Worm (Caenorhabditis elegans): ENCODE results near the gene T25B2.3.

Gene T25B2.3

DNA sequence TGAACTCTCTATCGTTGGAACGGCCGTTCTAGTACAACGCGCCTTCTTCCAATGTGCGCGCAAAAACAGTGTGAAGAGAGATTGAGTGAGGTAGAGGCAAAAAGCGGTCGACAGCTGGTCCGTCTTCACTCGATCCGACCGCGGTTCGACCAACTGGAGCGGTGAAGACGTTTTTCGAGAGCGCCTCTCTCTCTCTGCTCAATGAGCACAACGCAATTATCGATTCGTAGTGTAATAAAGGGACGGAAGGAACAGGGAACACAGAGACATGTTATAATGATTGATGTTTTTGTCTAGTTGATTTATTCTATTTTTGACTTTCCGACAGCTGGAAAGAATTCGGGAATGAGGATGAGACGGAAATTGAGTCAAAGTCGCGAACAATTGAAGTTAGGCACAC lies 48.9 kb downstream of the T25B2.3 start:
- TF ChIP-seq nfyb-1 (GFP tag; IDR thresholded peaks at IDR 0.05) (no peak), zfh-2 (GFP tag; conservative IDR thresholded peaks at IDR 0.05) (0 out of 2 replicates have a peak, but pooled peaks have one; percentile 21)
